Worm (Caenorhabditis elegans) whole organism, mixed stage, embryonic: ENCODE results near the gene srh-277.

Experiments used
- M03D4.4 ChIP-seq: sonication (generic microtip); optimal IDR thresholded peaks from 2 replicates; lab custom pipeline; 2017; ENCODE audit warnings: mild to moderate bottlenecking, missing genetic modification characterization, missing compliant biosample characterization
- blmp-1 ChIP-seq: fragments of 150-350 bp; optimal IDR thresholded peaks from 2 replicates; lab custom pipeline; 2014; ENCODE audit warnings: missing biosample characterization, missing genetic modification characterization
- ceh-39 ChIP-seq: fragments of 150-350 bp; optimal IDR thresholded peaks from 2 replicates; lab custom pipeline; 2014; ENCODE audit warnings: missing biosample characterization, missing genetic modification characterization
- ceh-43 ChIP-seq: fragments of 200-800 bp; sonication (Bioruptor generic); optimal IDR thresholded peaks from 2 replicates; lab custom pipeline; 2018; ENCODE audit warnings: mild to moderate bottlenecking, missing genetic modification characterization, moderate library complexity, missing compliant biosample characterization
- ceh-83 ChIP-seq: fragments of 200-800 bp; sonication (Bioruptor generic); optimal IDR thresholded peaks from 2 replicates; lab custom pipeline; 2018; ENCODE audit warnings: mild to moderate bottlenecking, missing genetic modification characterization, missing compliant biosample characterization
- ces-1 ChIP-seq: fragments of 150-350 bp; optimal IDR thresholded peaks from 2 replicates; lab custom pipeline; 2014; ENCODE audit warnings: missing biosample characterization, missing genetic modification reagents, missing genetic modification characterization
- cnd-1 ChIP-seq: fragments of 200-800 bp; sonication (Bioruptor generic); optimal IDR thresholded peaks from 2 replicates; lab custom pipeline; 2018; ENCODE audit warnings: mild to moderate bottlenecking, missing genetic modification characterization, missing compliant biosample characterization
- elt-1 ChIP-seq: sonication (generic microtip); optimal IDR thresholded peaks from 2 replicates; lab custom pipeline; 2017; ENCODE audit warnings: missing genetic modification characterization, mild to moderate bottlenecking, missing compliant biosample characterization, antibody characterized with exemption, moderate library complexity, borderline replicate concordance; ENCODE audit not compliant: insufficient read depth
- elt-3 ChIP-seq: fragments of 150-350 bp; optimal IDR thresholded peaks from 2 replicates; lab custom pipeline; 2014; ENCODE audit warnings: missing biosample characterization, missing genetic modification characterization
- flh-1 ChIP-seq: fragments of 200-800 bp; sonication (Bioruptor generic); optimal IDR thresholded peaks from 2 replicates; lab custom pipeline; 2018; ENCODE audit warnings: mild to moderate bottlenecking, missing genetic modification characterization, moderate library complexity, missing compliant biosample characterization
- ham-2 ChIP-seq: fragments of 200-800 bp; sonication (Bioruptor generic); optimal IDR thresholded peaks from 2 replicates; lab custom pipeline; 2018; ENCODE audit warnings: mild to moderate bottlenecking, missing genetic modification characterization, missing compliant biosample characterization
- hlh-1 ChIP-seq: fragments of 150-350 bp; optimal IDR thresholded peaks from 2 replicates; lab custom pipeline; 2014; ENCODE audit warnings: missing biosample characterization, missing genetic modification reagents, missing genetic modification characterization
- lin-13 ChIP-seq: fragments of 150-350 bp; optimal IDR thresholded peaks from 2 replicates; lab custom pipeline; 2014; ENCODE audit warnings: missing biosample characterization, missing genetic modification characterization
- lin-32 ChIP-seq: fragments of 200-800 bp; sonication (Bioruptor generic); optimal IDR thresholded peaks from 2 replicates; lab custom pipeline; 2018; ENCODE audit warnings: mild to moderate bottlenecking, missing genetic modification characterization, missing compliant biosample characterization
- lsy-2 ChIP-seq: fragments of 150-350 bp; optimal IDR thresholded peaks from 2 replicates; lab custom pipeline; 2014; ENCODE audit warnings: missing biosample characterization, missing genetic modification characterization
- mab-5 ChIP-seq: fragments of 150-350 bp; optimal IDR thresholded peaks from 2 replicates; lab custom pipeline; 2014; ENCODE audit warnings: missing biosample characterization, missing genetic modification characterization
- mep-1 ChIP-seq: fragments of 150-350 bp; optimal IDR thresholded peaks from 2 replicates; lab custom pipeline; 2017; ENCODE audit warnings: missing biosample characterization, missing genetic modification reagents, missing genetic modification characterization, inconsistent platforms
- nhr-237 ChIP-seq: fragments of 150-350 bp; optimal IDR thresholded peaks from 2 replicates; lab custom pipeline; 2014; ENCODE audit warnings: missing biosample characterization, missing genetic modification characterization
- nhr-28 ChIP-seq: fragments of 150-350 bp; optimal IDR thresholded peaks from 2 replicates; lab custom pipeline; 2014; ENCODE audit warnings: missing biosample characterization, missing genetic modification characterization
- pha-4 ChIP-seq: fragments of 150-350 bp; optimal IDR thresholded peaks from 2 replicates; lab custom pipeline; 2018; ENCODE audit warnings: missing biosample characterization, missing genetic modification reagents, missing genetic modification characterization
- sem-2 ChIP-seq: fragments of 200-800 bp; sonication (Bioruptor generic); optimal IDR thresholded peaks from 2 replicates; lab custom pipeline; 2018; ENCODE audit warnings: mild to moderate bottlenecking, missing genetic modification characterization, missing compliant biosample characterization
- snpc-4 ChIP-seq: fragments of 150-350 bp; optimal IDR thresholded peaks from 2 replicates; lab custom pipeline; 2014; ENCODE audit warnings: missing biosample characterization, missing genetic modification characterization
- sptf-1 ChIP-seq: sonication (generic microtip); optimal IDR thresholded peaks from 2 replicates; lab custom pipeline; 2017; ENCODE audit warnings: mild to moderate bottlenecking, missing genetic modification characterization, moderate library complexity, missing compliant biosample characterization
- tbx-8 ChIP-seq: fragments of 200-800 bp; sonication (Bioruptor generic); optimal IDR thresholded peaks from 2 replicates; lab custom pipeline; 2018; ENCODE audit warnings: mild to moderate bottlenecking, missing genetic modification characterization, moderate library complexity, missing compliant biosample characterization
- unc-120 ChIP-seq: sonication (generic microtip); optimal IDR thresholded peaks from 2 replicates; lab custom pipeline; 2017; ENCODE audit warnings: missing genetic modification characterization, missing compliant biosample characterization; ENCODE audit not compliant: poor library complexity, severe bottlenecking
- unc-39 ChIP-seq: fragments of 150-350 bp; optimal IDR thresholded peaks from 2 replicates; lab custom pipeline; 2014; ENCODE audit warnings: missing biosample characterization, missing genetic modification characterization
- unc-62 ChIP-seq: fragments of 150-350 bp; optimal IDR thresholded peaks from 2 replicates; lab custom pipeline; 2014; ENCODE audit warnings: missing biosample characterization, missing genetic modification reagents, missing genetic modification characterization
- zip-8 ChIP-seq: fragments of 150-350 bp; optimal IDR thresholded peaks from 2 replicates; lab custom pipeline; 2014; ENCODE audit warnings: missing biosample characterization, missing genetic modification characterization
- ztf-11 ChIP-seq: fragments of 150-350 bp; optimal IDR thresholded peaks from 2 replicates; lab custom pipeline; 2014; ENCODE audit warnings: missing biosample characterization, missing genetic modification characterization

The srh-277 gene

DNA sequence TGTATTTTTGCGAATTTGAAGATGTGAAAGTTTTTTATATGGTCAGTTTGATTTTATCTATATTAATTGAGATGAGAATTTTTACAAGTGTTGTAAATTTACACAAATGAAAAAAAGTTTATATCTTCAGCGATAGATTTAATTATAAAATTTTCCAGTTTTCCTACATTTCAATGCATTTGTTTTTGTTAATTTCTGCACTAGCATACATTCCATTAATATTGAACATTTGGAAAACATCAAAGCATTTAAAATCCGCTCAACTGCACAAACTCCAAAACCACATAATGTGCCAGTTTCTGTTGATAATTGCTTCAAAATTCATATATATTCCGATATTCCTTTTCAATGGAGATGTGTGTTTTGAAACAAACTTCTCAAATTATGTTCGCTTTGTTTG, at the start of gene srh-277:
srh-277 (plus strand) TSS at position 301 of the 400 bp plus-strand sequence.
- no peak for TF ChIP-seq lsy-2 (tag; lab: Kevin White, UChicago)
- no peak for TF ChIP-seq flh-1 (GFP tag; lab: Kevin White, UChicago)
- TF ChIP-seq hlh-1 (tag; lab: Kevin White, UChicago), result no peak
- TF ChIP-seq elt-3 (tag; lab: Kevin White, UChicago), result no peak
- TF ChIP-seq nhr-237 (tag; lab: Kevin White, UChicago), result no peak

DNA sequence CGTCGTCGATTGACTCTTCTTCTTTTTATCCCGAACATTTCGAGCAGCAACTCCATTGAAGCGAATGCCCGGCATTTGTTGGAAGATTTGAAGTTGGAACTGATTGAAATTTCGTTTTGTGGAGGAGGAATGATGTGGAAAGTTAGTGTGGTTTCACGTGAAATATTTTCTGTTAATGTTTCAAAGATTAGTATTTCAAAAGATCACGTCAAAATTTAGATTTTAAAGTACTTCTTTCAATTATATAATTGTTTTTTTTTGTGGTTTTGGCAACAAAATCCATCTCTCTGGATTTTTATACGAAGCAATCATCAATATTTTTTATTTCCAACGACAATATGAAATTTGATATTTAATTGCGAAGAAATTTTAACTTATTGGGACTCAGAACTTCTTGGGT, 46.0 kb upstream of the srh-277 start, which contains the start of gene F44G3.7:
F44G3.7 (minus strand) TSS at position 101 of the 400 bp plus-strand sequence.
- no peak for TF ChIP-seq ceh-83
- TF ChIP-seq lin-32 (GFP tag; lab: Kevin White, UChicago), result no peak
- no peak for TF ChIP-seq pha-4 (tag; lab: Kevin White, UChicago)
- no peak for TF ChIP-seq M03D4.4 (tag; lab: Kevin White, UChicago)
- TF ChIP-seq tbx-8 (GFP tag; lab: Kevin White, UChicago), result no peak
- TF ChIP-seq elt-3 (tag; lab: Kevin White, UChicago), result no peak
- TF ChIP-seq lin-13 (tag; lab: Kevin White, UChicago), result no peak
- TF ChIP-seq ceh-43, result no peak
- TF ChIP-seq ces-1, result no peak
- TF ChIP-seq sptf-1 (tag; lab: Kevin White, UChicago), result no peak
- TF ChIP-seq mab-5, result no peak

DNA sequence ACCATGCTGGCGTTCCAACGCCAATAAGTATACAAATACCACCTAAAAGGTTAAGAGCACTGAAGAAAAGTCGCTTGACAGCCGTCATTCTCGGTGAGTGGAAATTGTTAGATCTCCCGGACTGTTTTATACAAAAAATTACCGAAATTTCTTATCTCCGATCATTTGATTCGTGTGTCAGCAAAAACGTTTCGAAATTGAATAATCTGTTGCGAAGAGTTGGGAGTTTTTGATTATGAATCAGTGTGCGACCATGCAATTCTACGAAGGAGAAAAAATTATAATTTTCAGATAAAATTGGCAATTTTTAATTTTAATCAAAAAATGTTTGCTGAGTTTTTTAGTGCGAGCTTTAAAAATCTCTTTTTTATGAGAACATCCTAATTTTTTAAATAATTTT, 43.5 kb upstream of the srh-277 start, which contains the start of gene clc-11:
clc-11 (minus strand) TSS at position 101 of the 400 bp plus-strand sequence.
- TF ChIP-seq M03D4.4 (tag; lab: Kevin White, UChicago), result no peak
- no peak for TF ChIP-seq unc-120 (tag; lab: Kevin White, UChicago)
- TF ChIP-seq pha-4 (tag; lab: Kevin White, UChicago), result no peak
- no peak for TF ChIP-seq ztf-11 (tag; lab: Kevin White, UChicago)
- TF ChIP-seq flh-1 (GFP tag; lab: Kevin White, UChicago), result no peak
- no peak for TF ChIP-seq ces-1
- no peak for TF ChIP-seq tbx-8 (GFP tag; lab: Kevin White, UChicago)
- no peak for TF ChIP-seq zip-8 (tag; lab: Kevin White, UChicago)
- TF ChIP-seq nhr-28, result no peak
- no peak for TF ChIP-seq hlh-1 (tag; lab: Kevin White, UChicago)
- TF ChIP-seq sem-2 (GFP tag; lab: Kevin White, UChicago), result no peak
- TF ChIP-seq snpc-4 (tag; lab: Kevin White, UChicago), result no peak
- TF ChIP-seq lin-32 (GFP tag; lab: Kevin White, UChicago), result no peak
- TF ChIP-seq unc-62, result no peak
- no peak for TF ChIP-seq nhr-237 (tag; lab: Kevin White, UChicago)
- no peak for TF ChIP-seq ceh-39 (tag; lab: Kevin White, UChicago)
- no peak for TF ChIP-seq lsy-2 (tag; lab: Kevin White, UChicago)
- TF ChIP-seq cnd-1 (tag; lab: Kevin White, UChicago), result no peak

DNA sequence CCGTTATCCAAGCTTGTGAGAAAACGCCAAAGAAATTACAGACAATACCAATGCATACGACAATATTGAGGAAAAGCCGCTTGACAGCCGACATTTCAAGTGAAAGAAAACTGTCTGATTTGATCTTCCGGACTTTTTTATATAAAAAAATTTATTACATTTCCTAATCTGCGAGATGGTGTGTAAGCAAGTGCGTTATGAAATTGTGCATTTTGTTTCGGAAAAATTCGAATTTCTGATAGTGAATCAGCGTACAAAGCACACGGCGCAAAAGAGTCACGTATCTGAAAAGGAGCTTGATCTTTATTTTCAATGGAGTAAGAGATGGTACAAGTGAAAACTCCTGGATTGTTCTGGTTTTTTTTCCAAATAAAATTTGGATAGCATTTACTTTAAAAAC, 41.9 kb upstream of the srh-277 start, which contains the start of gene clc-32:
clc-32 (minus strand) TSS at position 101 of the 400 bp plus-strand sequence.
- TF ChIP-seq ham-2 (GFP tag; lab: Kevin White, UChicago) (no peak), lin-32 (GFP tag; lab: Kevin White, UChicago) (no peak), unc-120 (tag; lab: Kevin White, UChicago) (no peak), zip-8 (tag; lab: Kevin White, UChicago) (no peak), unc-39 (tag; lab: Kevin White, UChicago) (no peak), blmp-1 (tag; lab: Kevin White, UChicago) (no peak), elt-3 (tag; lab: Kevin White, UChicago) (no peak), ceh-39 (tag; lab: Kevin White, UChicago) (no peak)

DNA sequence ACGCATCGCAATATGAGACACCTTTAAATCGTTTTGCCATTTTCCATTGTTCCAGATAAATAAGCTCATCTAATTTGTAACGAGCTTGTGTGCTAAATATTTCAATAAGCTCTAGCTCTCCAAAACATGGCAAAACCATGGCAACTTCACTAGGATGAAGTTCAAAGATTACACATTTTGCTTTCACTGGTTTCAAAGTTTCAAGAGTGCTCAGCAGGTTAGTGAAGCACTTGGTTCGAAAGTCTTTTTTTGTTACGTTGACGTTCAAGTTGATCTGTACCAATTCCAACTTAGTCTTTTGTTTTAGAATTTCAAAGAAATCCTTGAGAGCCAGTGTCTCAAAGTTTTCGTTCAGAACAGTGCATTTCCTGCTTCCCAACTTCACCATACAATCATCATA, 40.6 kb upstream of the srh-277 start, which contains the start of gene fbxa-18:
fbxa-18 (plus strand) TSS at position 301 of the 400 bp plus-strand sequence.
- no peak for TF ChIP-seq elt-1 (tag; lab: Kevin White, UChicago)
- TF ChIP-seq unc-39 (tag; lab: Kevin White, UChicago), result no peak
- no peak for TF ChIP-seq mep-1
- no peak for TF ChIP-seq M03D4.4 (tag; lab: Kevin White, UChicago)
- no peak for TF ChIP-seq tbx-8 (GFP tag; lab: Kevin White, UChicago)
- no peak for TF ChIP-seq ces-1
